Worm (Caenorhabditis elegans): Measurements from ENCODE around the gene C15C8.4.

Gene C15C8.4

DNA sequence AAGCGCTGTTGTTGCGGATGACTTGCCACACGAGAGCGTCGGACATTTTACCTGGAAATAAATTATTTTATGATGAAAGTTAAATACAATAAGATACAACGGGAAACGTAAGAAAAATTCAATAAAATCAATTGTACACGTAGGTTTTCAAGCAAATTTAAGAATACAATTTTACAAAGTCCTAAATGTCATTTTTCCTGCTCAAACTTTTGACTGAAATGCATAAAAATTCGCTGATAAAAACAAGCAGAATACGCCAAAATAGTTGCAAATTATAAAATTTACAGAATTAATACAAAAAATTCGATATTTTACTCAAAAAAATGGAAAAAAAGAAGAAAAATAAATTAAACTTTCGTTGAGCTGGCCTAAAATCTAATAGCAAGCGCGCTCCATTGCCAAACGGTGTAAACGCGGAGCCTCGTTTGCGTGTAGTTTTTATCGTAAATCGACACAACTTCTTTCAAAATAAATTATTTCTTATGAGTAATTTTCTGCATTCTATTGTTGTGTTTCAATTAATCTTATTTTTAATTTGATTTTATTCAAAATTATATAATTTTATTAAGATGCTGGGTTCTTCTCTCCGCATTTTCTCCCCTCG is 19.1 kb downstream of the C15C8.4 start, which contains the start of the genes rpl-28 and mrpl-49 (continued):
- TF ChIP-seq attf-5 (GFP tag; optimal IDR thresholded peaks at IDR 0.05) (peak; percentile 95), mcd-1 (GFP tag; IDR thresholded peaks at IDR 0.05) (peak; percentile 96), tlf-1 (GFP tag; optimal IDR thresholded peaks at IDR 0.05) (no peak), F52B5.7 (tag; optimal IDR thresholded peaks at IDR 0.05) (no peak), die-1 (tag; optimal IDR thresholded peaks at IDR 0.05) (no peak), let-607 (tag; optimal IDR thresholded peaks at IDR 0.05) (no peak), cebp-2 (GFP tag; IDR thresholded peaks at IDR 0.05) (no peak), lir-1 (GFP tag; conservative IDR thresholded peaks at IDR 0.05) (no peak), sptf-2 (GFP tag; optimal IDR thresholded peaks at IDR 0.05) (no peak), lin-54 (GFP tag; optimal IDR thresholded peaks at IDR 0.05) (peak; percentile 71), lin-35 (GFP tag; optimal IDR thresholded peaks at IDR 0.05) (peak in 1 of 3 experiments; percentile 76), hlh-12 (tag; optimal IDR thresholded peaks at IDR 0.05) (no peak), D2030.7 (GFP tag; IDR thresholded peaks at IDR 0.05) (peak; percentile 42; the same call in 1 of the 2 replicates), nhr-80 (tag; optimal IDR thresholded peaks at IDR 0.05) (peak; percentile 59), aptf-2 (GFP tag; conservative IDR thresholded peaks at IDR 0.05) (no peak), C06A6.2 (GFP tag; conservative IDR thresholded peaks at IDR 0.05) (no peak), hrde-1 (tag; optimal IDR thresholded peaks at IDR 0.05; ENCODE audit: borderline replicate concordance) (no peak), Y53F4B.3 (GFP tag; IDR thresholded peaks at IDR 0.05) (no peak), ceh-100 (GFP tag; IDR thresholded peaks at IDR 0.05) (no peak), nhr-120 (GFP tag; IDR thresholded peaks at IDR 0.05) (no peak), snpc-1.1 (tag; optimal IDR thresholded peaks at IDR 0.05; ENCODE audit: insufficient read depth) (no peak), repo-1 (tag; optimal IDR thresholded peaks at IDR 0.05) (no peak), ceh-58 (GFP tag; IDR thresholded peaks at IDR 0.05) (no peak), B0019.2 (GFP tag; conservative IDR thresholded peaks at IDR 0.05) (0 out of 2 replicates have a peak, but pooled peaks have one; percentile 25), madf-6 (GFP tag; IDR thresholded peaks at IDR 0.05) (no peak), zim-3 (tag; optimal IDR thresholded peaks at IDR 0.05) (no peak), bed-1 (GFP tag; IDR thresholded peaks at IDR 0.05) (no peak), dpff-1 (tag; optimal IDR thresholded peaks at IDR 0.05) (no peak), snpc-3.4 (tag; optimal IDR thresholded peaks at IDR 0.05) (no peak), F49E8.2 (tag; optimal IDR thresholded peaks at IDR 0.05; ENCODE audit: insufficient read depth) (peak; percentile 42), hmg-1.2 (GFP tag; IDR thresholded peaks at IDR 0.05) (peak; percentile 52), lsl-1 (GFP tag; optimal IDR thresholded peaks at IDR 0.05) (peak; percentile 56), F39B2.1 (GFP tag; IDR thresholded peaks at IDR 0.05) (no peak), attf-6 (GFP tag; IDR thresholded peaks at IDR 0.05) (no peak), somi-1 (GFP tag; optimal IDR thresholded peaks at IDR 0.05) (no peak), madf-10 (tag; optimal IDR thresholded peaks at IDR 0.05) (no peak), nfyb-1 (GFP tag; IDR thresholded peaks at IDR 0.05) (no peak), cebp-1 (GFP tag; IDR thresholded peaks at IDR 0.05) (no peak), cebp-1 (tag; optimal IDR thresholded peaks at IDR 0.05) (peak; percentile 68), nfya-2 (GFP tag; IDR thresholded peaks at IDR 0.05) (no peak), Y56A3A.18 (GFP tag; IDR thresholded peaks at IDR 0.05) (no peak), lag-1 (GFP tag; IDR thresholded peaks at IDR 0.05) (no peak), Y67H2A.10 (GFP tag; conservative IDR thresholded peaks at IDR 0.05) (no peak), ceh-91 (GFP tag; IDR thresholded peaks at IDR 0.05) (peak; percentile 64; the same call in 1 of the 2 replicates), unc-130 (GFP tag; optimal IDR thresholded peaks at IDR 0.05) (no peak), ama-1 (optimal IDR thresholded peaks at IDR 0.05) (no peak), ama-1 (GFP tag; optimal IDR thresholded peaks at IDR 0.05) (no peak), Y79H2A.3 (GFP tag; conservative IDR thresholded peaks at IDR 0.05) (no peak)

Measured in whole organism, young adult.